Fruit fly (Drosophila melanogaster) S2 (cell line): ENCODE measurements around the gene goe.

ENCODE experiments used
- CG8478 ChIP-seq: fragments of >200 bp; optimal IDR thresholded peaks from 2 replicates; lab custom pipeline; 2018
- CTCF ChIP-seq, 2 experiments: fragments of >200 bp; optimal IDR thresholded peaks; 2 replicates each; lab custom pipeline; 2018

DNA sequence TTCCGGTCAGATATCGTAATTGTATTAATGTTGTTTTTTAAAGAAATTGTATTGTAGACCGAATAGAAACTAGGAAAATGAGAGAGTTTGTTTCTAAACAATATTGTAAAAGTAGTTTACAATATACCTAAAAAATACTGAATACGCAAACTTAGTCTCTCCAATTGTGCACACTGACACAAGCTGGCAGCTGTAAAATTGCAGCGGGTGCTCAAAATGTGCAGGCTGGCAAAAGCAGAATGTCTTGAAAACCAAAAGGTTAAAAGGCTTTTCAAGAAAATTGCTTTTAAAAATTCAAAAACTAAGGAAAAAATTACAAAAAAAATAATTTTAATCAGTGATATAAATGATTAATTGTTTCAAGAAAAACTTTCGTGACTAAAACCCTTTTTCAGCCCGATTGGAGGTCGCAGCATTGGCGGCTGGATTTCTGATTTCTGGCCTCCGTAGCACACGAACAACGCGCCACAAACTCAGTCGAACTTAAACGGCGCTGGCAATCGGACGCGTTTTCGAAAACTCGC lies 56.0 kb downstream of the goe start, which contains the start of gene CG4678:
- TF ChIP-seq CG8478 (lab: Kevin White, UChicago): no peak
- peak in 1 of 2 experiments; percentile 23 for TF ChIP-seq CTCF (optimal IDR thresholded peaks at IDR 0.05; lab: Kevin White, UChicago)
